Worm (Caenorhabditis elegans) whole organism, young adult: ENCODE measurements around the gene cyp-33E3.

Experiments used
- T26A5.8 ChIP-seq: sonication (generic microtip); optimal IDR thresholded peaks from 2 replicates; lab custom pipeline; 2016; ENCODE audit warnings: missing genetic modification characterization, missing compliant biosample characterization
- ama-1 ChIP-seq, 3 experiments: fragments of 150-350 bp in 1 of 3; sonication (generic microtip) in 2 of 3; optimal IDR thresholded peaks; 2 replicates each; lab custom pipeline; 2014 to 2018; ENCODE audit warnings: missing biosample characterization in 2 of 3, missing genetic modification characterization in 2 of 3, missing genetic modification reagents in 2 of 3
- nfya-2 ChIP-seq: fragments of 200-800 bp; sonication (Bioruptor generic); IDR thresholded peaks from 2 replicates; pipeline ENCODE4 v1.3.6; 2022; ENCODE audit warnings: missing genetic modification reagents, missing genetic modification characterization, missing compliant biosample characterization

ce11 chrIV:8615314-8615713 lies 519 bp downstream of the cyp-33E3 start:
- no peak for TF ChIP-seq T26A5.8 (tag; lab: Kevin White, UChicago)
- TF ChIP-seq nfya-2 (GFP tag; lab: Robert Waterston, UW): no peak
- no peak for TF ChIP-seq ama-1 (optimal IDR thresholded peaks at IDR 0.05; lab: Kevin White, UChicago)
- TF ChIP-seq ama-1 (GFP tag; optimal IDR thresholded peaks at IDR 0.05; lab: Kevin White, UChicago): no peak
